Fruit fly (Drosophila melanogaster) whole organism, embryonic: ENCODE data around the gene CG16789.
A peak's percentile ranks its signal among the peaks of the same experiment; 100 is the strongest.

ENCODE experiments used
- BEAF-32 ChIP-seq: fragments of 200-800 bp; sonication (Bioruptor generic); optimal IDR thresholded peaks from 3 replicates; lab custom pipeline; 2017; ENCODE audit warnings: missing biosample characterization, missing genetic modification characterization, mild to moderate bottlenecking, moderate library complexity, missing genetic modification reagents
- Bdp1 ChIP-seq: fragments of 200-800 bp; sonication (Bioruptor generic); optimal IDR thresholded peaks from 3 replicates; lab custom pipeline; 2016; ENCODE audit warnings: missing biosample characterization, missing genetic modification characterization
- Bgb ChIP-seq: fragments of 200-800 bp; sonication (Bioruptor generic); IDR thresholded peaks from 2 replicates; pipeline ENCODE4 v1.3.6; 2022; ENCODE audit warnings: missing biosample characterization, missing genetic modification characterization; ENCODE audit not compliant: partially characterized antibody
- CG1024 ChIP-seq: fragments of 200-800 bp; sonication (Bioruptor generic); IDR thresholded peaks from 2 replicates; pipeline ENCODE4 v1.3.6; 2022; ENCODE audit warnings: missing biosample characterization, missing genetic modification characterization
- CG10274 ChIP-seq: fragments of 200-800 bp; sonication (Bioruptor generic); optimal IDR thresholded peaks from 3 replicates; lab custom pipeline; 2017; ENCODE audit warnings: missing biosample characterization, mild to moderate bottlenecking, missing genetic modification characterization
- CG11085 ChIP-seq: fragments of 200-800 bp; sonication (Bioruptor generic); IDR thresholded peaks from 2 replicates; pipeline ENCODE4 v1.3.6; 2022; ENCODE audit warnings: missing biosample characterization, missing genetic modification characterization
- CG12299 ChIP-seq: fragments of 200-800 bp; sonication (Bioruptor generic); optimal IDR thresholded peaks from 2 replicates; lab custom pipeline; 2018; ENCODE audit warnings: missing biosample characterization, mild to moderate bottlenecking, missing genetic modification characterization
- CG13775 ChIP-seq: fragments of 200-800 bp; sonication (Bioruptor generic); optimal IDR thresholded peaks from 3 replicates; lab custom pipeline; 2017; ENCODE audit warnings: missing biosample characterization, mild to moderate bottlenecking, missing genetic modification characterization
- CG15514 ChIP-seq: fragments of 200-800 bp; sonication (Bioruptor generic); optimal IDR thresholded peaks from 3 replicates; lab custom pipeline; 2017; ENCODE audit warnings: missing biosample characterization, missing genetic modification characterization, mild to moderate bottlenecking, moderate library complexity, missing genetic modification reagents
- CG2120 ChIP-seq: fragments of 200-800 bp; sonication (Bioruptor generic); optimal IDR thresholded peaks from 3 replicates; lab custom pipeline; 2016; ENCODE audit warnings: missing biosample characterization, missing genetic modification characterization
- CG30403 ChIP-seq: fragments of 200-800 bp; sonication (Bioruptor generic); optimal IDR thresholded peaks from 3 replicates; lab custom pipeline; 2016; ENCODE audit warnings: missing biosample characterization, missing genetic modification characterization
- CG32767 ChIP-seq: fragments of 200-800 bp; sonication (Bioruptor generic); IDR thresholded peaks from 2 replicates; pipeline ENCODE4 v1.3.6; 2022; ENCODE audit warnings: missing biosample characterization, missing genetic modification characterization
- CG3281 ChIP-seq: fragments of 200-800 bp; sonication (Bioruptor generic); optimal IDR thresholded peaks from 3 replicates; lab custom pipeline; 2017; ENCODE audit warnings: missing biosample characterization, mild to moderate bottlenecking, missing genetic modification characterization
- CG4360 ChIP-seq: fragments of 200-800 bp; sonication (Bioruptor generic); IDR thresholded peaks from 2 replicates; pipeline ENCODE4 v1.3.6; 2022; ENCODE audit warnings: missing biosample characterization, missing genetic modification characterization
- CG7271 ChIP-seq: fragments of 200-800 bp; sonication (Bioruptor generic); optimal IDR thresholded peaks from 2 replicates; lab custom pipeline; 2018; ENCODE audit warnings: missing biosample characterization, mild to moderate bottlenecking, missing genetic modification characterization, moderate library complexity
- CG7556 ChIP-seq: fragments of 200-800 bp; sonication (Bioruptor generic); optimal IDR thresholded peaks from 2 replicates; lab custom pipeline; 2017; ENCODE audit warnings: missing biosample characterization, mild to moderate bottlenecking, missing genetic modification characterization
- CG8290 ChIP-seq, 3 experiments: fragments of 200-800 bp; sonication (Bioruptor generic); optimal IDR thresholded peaks; 2 replicates each; lab custom pipeline; 2016 to 2019; ENCODE audit warnings: missing biosample characterization in 3 of 3, missing genetic modification characterization in 3 of 3, mild to moderate bottlenecking in 2 of 3, moderate library complexity in 1 of 3
- CG8765 ChIP-seq: fragments of 200-800 bp; sonication (Bioruptor generic); IDR thresholded peaks from 2 replicates; pipeline ENCODE4 v1.3.6; 2022; ENCODE audit warnings: missing biosample characterization, missing genetic modification characterization
- CG8944 ChIP-seq: fragments of 200-800 bp; sonication (Bioruptor generic); optimal IDR thresholded peaks from 3 replicates; lab custom pipeline; 2016; ENCODE audit warnings: missing biosample characterization, missing genetic modification characterization
- CG9876 ChIP-seq: fragments of 200-800 bp; sonication (Bioruptor generic); optimal IDR thresholded peaks from 2 replicates; lab custom pipeline; 2016; ENCODE audit warnings: missing biosample characterization, missing genetic modification characterization
- D ChIP-seq, 2 experiments: fragments of 200-800 bp in 1 of 2; fragments of >200 bp in 1 of 2; sonication (Bioruptor generic) in 1 of 2; optimal IDR thresholded peaks; 2 replicates in 1 of 2; 3 replicates in 1 of 2; lab custom pipeline; 2017; ENCODE audit warnings: mild to moderate bottlenecking in 1 of 2, missing biosample characterization in 1 of 2, missing genetic modification characterization in 1 of 2, missing genetic modification reagents in 1 of 2
- D19A ChIP-seq: fragments of 200-800 bp; optimal IDR thresholded peaks from 3 replicates; lab custom pipeline; 2019; ENCODE audit warnings: missing biosample characterization, mild to moderate bottlenecking, missing genetic modification characterization, moderate library complexity
- Doc2 ChIP-seq: fragments of 200-800 bp; sonication (Bioruptor generic); IDR thresholded peaks from 2 replicates; pipeline ENCODE4 v1.3.6; 2022; ENCODE audit warnings: missing biosample characterization, missing genetic modification characterization
- Drgx ChIP-seq: fragments of 200-800 bp; sonication (Bioruptor generic); IDR thresholded peaks from 2 replicates; pipeline ENCODE4 v1.3.6; 2022; ENCODE audit warnings: missing biosample characterization, missing genetic modification characterization
- Fer1 ChIP-seq: fragments of 200-800 bp; sonication (Bioruptor generic); optimal IDR thresholded peaks from 2 replicates; lab custom pipeline; 2017; ENCODE audit warnings: missing biosample characterization, mild to moderate bottlenecking, missing genetic modification characterization
- Gsc ChIP-seq: fragments of 200-800 bp; sonication (Bioruptor generic); IDR thresholded peaks from 2 replicates; pipeline ENCODE4 v1.3.6; 2022; ENCODE audit warnings: missing biosample characterization, missing genetic modification characterization
- HLH3B ChIP-seq: fragments of 200-800 bp; sonication (Bioruptor generic); IDR thresholded peaks from 2 replicates; pipeline ENCODE4 v1.3.6; 2022; ENCODE audit warnings: missing biosample characterization, missing genetic modification characterization
- HLH4C ChIP-seq: fragments of 200-800 bp; sonication (Bioruptor generic); IDR thresholded peaks from 3 replicates; pipeline ENCODE4 v1.3.6; 2022; ENCODE audit warnings: missing biosample characterization, missing genetic modification characterization; ENCODE audit not compliant: partially characterized antibody
- Lim3 ChIP-seq: fragments of 200-800 bp; sonication (Bioruptor generic); IDR thresholded peaks from 2 replicates; pipeline ENCODE4 v1.3.6; 2022; ENCODE audit warnings: missing biosample characterization, missing genetic modification characterization
- Med ChIP-seq: fragments of 200-800 bp; sonication (Bioruptor generic); peaks from one replicate; lab custom pipeline; 2016; ENCODE audit warnings: missing biosample characterization, missing genetic modification characterization, mild to moderate bottlenecking, inconsistent platforms, moderate library complexity
- PHDP ChIP-seq: fragments of 200-800 bp; sonication (Bioruptor generic); optimal IDR thresholded peaks from 3 replicates; lab custom pipeline; 2018; ENCODE audit warnings: missing biosample characterization, mild to moderate bottlenecking, missing genetic modification characterization, moderate library complexity
- ap ChIP-seq: fragments of 200-800 bp; sonication (Bioruptor generic); IDR thresholded peaks from 2 replicates; pipeline ENCODE4 v1.3.6; 2022; ENCODE audit warnings: missing biosample characterization, missing genetic modification characterization
- bowl ChIP-seq: fragments of 200-800 bp; sonication (Bioruptor generic); IDR thresholded peaks from 2 replicates; pipeline ENCODE4 v1.3.6; 2022; ENCODE audit warnings: missing biosample characterization, missing genetic modification characterization
- fru ChIP-seq: fragments of >200 bp; optimal IDR thresholded peaks from 2 replicates; lab custom pipeline; 2017
- grau ChIP-seq: fragments of 200-800 bp; optimal IDR thresholded peaks from 3 replicates; lab custom pipeline; 2019; ENCODE audit warnings: missing biosample characterization, mild to moderate bottlenecking, missing genetic modification characterization, moderate library complexity
- jumu ChIP-seq: fragments of 200-800 bp; sonication (Bioruptor generic); optimal IDR thresholded peaks from 3 replicates; lab custom pipeline; 2016; ENCODE audit warnings: missing biosample characterization, missing genetic modification characterization
- lola ChIP-seq, 3 experiments: fragments of >200 bp in 2 of 3; fragments of 200-800 bp in 1 of 3; sonication (Bioruptor generic) in 1 of 3; optimal IDR thresholded peaks; 2 replicates each; lab custom pipeline; 2017 to 2019; ENCODE audit warnings: missing biosample characterization in 3 of 3, missing genetic modification characterization in 3 of 3, mild to moderate bottlenecking in 1 of 3, moderate library complexity in 1 of 3
- onecut ChIP-seq: fragments of 200-800 bp; sonication (Bioruptor generic); IDR thresholded peaks from 2 replicates; pipeline ENCODE4 v1.3.6; 2022; ENCODE audit warnings: missing biosample characterization, missing genetic modification characterization
- org-1 ChIP-seq: fragments of 200-800 bp; sonication (Bioruptor generic); optimal IDR thresholded peaks from 2 replicates; lab custom pipeline; 2017; ENCODE audit warnings: missing biosample characterization, missing genetic modification characterization
- p53 ChIP-seq: fragments of 200-800 bp; sonication (Bioruptor generic); optimal IDR thresholded peaks from 2 replicates; lab custom pipeline; 2016; ENCODE audit warnings: missing biosample characterization, missing genetic modification characterization
- pros ChIP-seq: fragments of 200-800 bp; sonication (Bioruptor generic); optimal IDR thresholded peaks from 3 replicates; lab custom pipeline; 2019; ENCODE audit warnings: missing biosample characterization, mild to moderate bottlenecking, missing genetic modification characterization, moderate library complexity
- ranshi ChIP-seq: fragments of 200-800 bp; sonication (Bioruptor generic); IDR thresholded peaks from 2 replicates; pipeline ENCODE4 v1.3.6; 2022; ENCODE audit warnings: missing biosample characterization, missing genetic modification characterization
- rib ChIP-seq: fragments of 200-800 bp; sonication (Bioruptor generic); IDR thresholded peaks from 2 replicates; pipeline ENCODE4 v1.3.6; 2022; ENCODE audit warnings: missing biosample characterization, missing genetic modification characterization
- row ChIP-seq: fragments of 200-800 bp; sonication (Bioruptor generic); IDR thresholded peaks from 3 replicates; pipeline ENCODE4 v1.3.6; 2022; ENCODE audit warnings: missing biosample characterization, missing genetic modification characterization
- slou ChIP-seq: fragments of 200-800 bp; sonication (Bioruptor generic); optimal IDR thresholded peaks from 3 replicates; lab custom pipeline; 2016; ENCODE audit warnings: missing biosample characterization, missing genetic modification characterization
- slp2 ChIP-seq: fragments of 200-800 bp; sonication (Bioruptor generic); optimal IDR thresholded peaks from 2 replicates; lab custom pipeline; 2016; ENCODE audit warnings: missing biosample characterization, missing genetic modification characterization
- stc ChIP-seq: fragments of 200-800 bp; sonication (Bioruptor generic); IDR thresholded peaks from 2 replicates; pipeline ENCODE4 v1.3.6; 2022; ENCODE audit warnings: missing biosample characterization, missing genetic modification characterization
- tx ChIP-seq: fragments of 200-800 bp; sonication (Bioruptor generic); optimal IDR thresholded peaks from 2 replicates; lab custom pipeline; 2016; ENCODE audit warnings: missing biosample characterization, missing genetic modification characterization
- yki ChIP-seq: fragments of >200 bp; optimal IDR thresholded peaks from 3 replicates; lab custom pipeline; 2018

The CG16789 gene

DNA sequence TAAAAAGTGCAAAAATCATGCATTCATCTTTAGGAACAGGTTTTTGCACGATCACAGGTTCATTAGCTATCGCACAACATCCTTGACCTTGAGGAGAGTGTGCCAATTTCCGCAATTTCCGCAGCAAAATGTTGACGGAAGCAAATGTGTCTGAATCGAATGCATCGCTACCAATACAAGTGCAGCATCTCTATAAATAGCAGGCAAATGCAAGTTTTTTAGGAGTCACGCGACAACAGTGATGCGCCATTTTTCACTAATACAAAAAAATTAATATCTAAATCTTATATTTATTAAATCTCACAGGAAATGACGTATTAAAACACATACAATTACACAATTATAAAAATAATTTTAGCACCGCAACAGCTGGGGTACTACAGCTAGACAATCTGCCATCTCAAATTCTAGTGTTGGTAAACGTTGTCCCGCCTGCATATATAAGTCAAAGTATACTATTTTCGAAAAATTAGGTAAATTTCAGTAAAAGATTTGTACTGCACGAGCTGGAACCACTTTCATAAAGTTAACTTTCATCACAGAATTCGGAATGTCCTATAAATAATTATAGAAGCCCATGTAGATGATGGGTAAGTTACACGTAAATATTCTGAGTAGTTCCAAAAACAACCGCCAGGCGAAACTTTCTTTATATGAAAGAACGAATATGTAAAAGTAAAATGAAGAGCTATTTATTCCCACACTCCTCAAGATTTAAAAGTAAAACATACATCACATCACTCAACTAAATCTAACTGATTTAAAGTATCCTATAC is 8.0 kb downstream of the CG16789 start, which contains the start of gene CG9399 (continued):
- TF ChIP-seq CG30403 (GFP tag; lab: Kevin White, UChicago) (peak; percentile 99), slou (GFP tag; lab: Kevin White, UChicago) (peak; percentile 84), tx (peak; percentile 90), Drgx (GFP tag; lab: Robert Waterston, UW) (peak; percentile 97), CG11085 (GFP tag; lab: Robert Waterston, UW) (peak; percentile 95), row (GFP tag; lab: Robert Waterston, UW) (peak; percentile 98), CG7271 (tag; lab: Kevin White, UChicago) (peak; percentile 93), slp2 (GFP tag; lab: Kevin White, UChicago) (peak; percentile 90), lola (GFP tag; optimal IDR thresholded peaks at IDR 0.05; lab: Kevin White, UChicago) (peak in 1 of 3 experiments; percentile 98), CG8765 (GFP tag; lab: Robert Waterston, UW) (peak; percentile 97), CG8290 (GFP tag; optimal IDR thresholded peaks at IDR 0.05; lab: Kevin White, UChicago) (peak; percentile 95), CG8290 (tag; optimal IDR thresholded peaks at IDR 0.05; lab: Kevin White, UChicago) (peak; percentile 92), CG15514 (GFP tag; lab: Kevin White, UChicago) (peak; percentile 90), CG1024 (GFP tag; lab: Robert Waterston, UW) (peak; percentile 93), BEAF-32 (GFP tag; lab: Kevin White, UChicago) (peak; percentile 73), bowl (peak; percentile 96), Lim3 (GFP tag; lab: Robert Waterston, UW) (peak; percentile 94), CG12299 (peak; percentile 95), ap (peak; percentile 98), HLH4C (GFP tag; lab: Robert Waterston, UW) (0 out of 3 replicates have a peak, but pooled peaks have one; percentile 38), grau (tag; lab: Kevin White, UChicago) (peak; percentile 95), CG8944 (peak; percentile 92), CG4360 (GFP tag; lab: Robert Waterston, UW) (peak; percentile 86), fru (lab: Kevin White, UChicago) (no peak), CG32767 (GFP tag; lab: Robert Waterston, UW) (peak; percentile 97), org-1 (GFP tag; lab: Kevin White, UChicago) (peak; percentile 90), Doc2 (GFP tag; lab: Robert Waterston, UW) (peak; percentile 85), stc (GFP tag; lab: Robert Waterston, UW) (peak; percentile 97), D (optimal IDR thresholded peaks at IDR 0.05; lab: Kevin White, UChicago) (no peak), D (GFP tag; optimal IDR thresholded peaks at IDR 0.05; lab: Kevin White, UChicago) (peak; percentile 95), Med (GFP tag; lab: Kevin White, UChicago) (peak; percentile 99), PHDP (peak; percentile 97), D19A (tag; lab: Kevin White, UChicago) (peak; percentile 92), onecut (GFP tag; lab: Robert Waterston, UW) (peak; percentile 89), CG3281 (peak; percentile 91), CG9876 (GFP tag; lab: Kevin White, UChicago) (peak; percentile 78), yki (lab: Kevin White, UChicago) (no peak), rib (GFP tag; lab: Robert Waterston, UW) (peak; percentile 88), pros (GFP tag; lab: Kevin White, UChicago) (peak; percentile 24), p53 (peak; percentile 38), Bdp1 (GFP tag; lab: Kevin White, UChicago) (peak; percentile 90), HLH3B (peak; percentile 98), ranshi (GFP tag; lab: Robert Waterston, UW) (peak; percentile 98), CG10274 (GFP tag; lab: Kevin White, UChicago) (peak; percentile 82), Gsc (peak; percentile 93), Bgb (GFP tag; lab: Robert Waterston, UW) (peak; percentile 65; the same call in 1 of the 2 replicates), Fer1 (GFP tag; lab: Kevin White, UChicago) (peak; percentile 94), CG2120 (GFP tag; lab: Kevin White, UChicago) (peak; percentile 97), jumu (GFP tag; lab: Kevin White, UChicago) (peak; percentile 91), CG13775 (GFP tag; lab: Kevin White, UChicago) (peak; percentile 98), CG7556 (GFP tag; lab: Kevin White, UChicago) (peak; percentile 97)
